Fruit fly (Drosophila melanogaster): Measurements from ENCODE around the gene aly.

The aly gene

DNA sequence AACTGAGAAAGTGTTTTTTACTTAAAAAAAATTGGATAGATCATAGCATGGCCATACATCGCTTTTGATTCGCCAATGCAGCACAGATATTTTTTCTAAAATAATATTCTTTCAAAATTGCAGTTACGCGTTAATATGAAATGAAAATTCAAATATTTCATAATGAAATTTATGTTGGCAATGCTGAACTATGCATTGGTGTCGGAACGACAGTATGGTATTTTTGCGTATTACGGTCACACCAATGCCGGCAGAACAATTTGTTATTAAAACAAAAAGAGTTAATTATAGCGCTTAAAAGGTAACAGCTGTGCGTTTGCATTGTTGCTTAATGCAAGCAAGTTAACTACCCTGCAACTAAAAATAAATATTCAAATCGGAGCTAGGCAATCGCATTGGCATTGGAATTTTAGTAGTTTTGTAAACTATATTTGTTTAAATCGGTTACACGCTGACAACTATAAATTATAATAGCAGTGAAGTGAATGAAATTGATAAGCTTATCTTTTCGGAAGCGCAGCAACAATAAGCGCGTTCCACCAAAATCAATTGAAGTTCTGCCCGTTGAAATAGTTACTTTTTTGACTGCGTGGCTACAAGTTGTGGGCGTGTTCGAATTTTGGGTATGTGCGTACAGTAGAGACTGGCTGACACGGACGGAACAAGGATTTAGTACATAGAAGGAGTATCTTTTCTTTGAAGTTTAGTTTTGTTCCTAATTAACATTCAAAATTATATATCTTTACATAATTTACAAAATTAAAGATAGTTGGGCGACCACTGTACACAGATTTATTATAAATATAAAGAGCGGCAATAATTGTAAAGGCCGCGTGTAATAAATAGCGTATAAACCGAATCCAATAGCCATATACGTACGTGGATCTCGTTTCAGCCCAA is 16.1 kb upstream of the aly start, which contains the start of gene Prx4 (continued):
- TF ChIP-seq Lim3 (GFP tag; IDR thresholded peaks at IDR 0.05) (no peak), CG6854 (GFP tag; optimal IDR thresholded peaks at IDR 0.05) (peak; percentile 56), pfk (GFP tag; optimal IDR thresholded peaks at IDR 0.05) (no peak), HmgD (GFP tag; optimal IDR thresholded peaks at IDR 0.05) (no peak), ewg (GFP tag; optimal IDR thresholded peaks at IDR 0.05) (peak; percentile 35), CG10979 (tag; optimal IDR thresholded peaks at IDR 0.05) (peak; percentile 69), Spps (tag; optimal IDR thresholded peaks at IDR 0.05) (peak; percentile 50), Tbp (GFP tag; optimal IDR thresholded peaks at IDR 0.05) (no peak), vnd (GFP tag; IDR thresholded peaks at IDR 0.05; ENCODE audit: partially characterized antibody) (no peak), Ssrp (tag; optimal IDR thresholded peaks at IDR 0.05) (peak; percentile 53), CG6791 (GFP tag; IDR thresholded peaks at IDR 0.05; ENCODE audit: partially characterized antibody) (no peak), CG15514 (GFP tag; optimal IDR thresholded peaks at IDR 0.05) (peak; percentile 42), zf30C (GFP tag; optimal IDR thresholded peaks at IDR 0.05) (no peak), CG14860 (GFP tag; IDR thresholded peaks at IDR 0.05; ENCODE audit: partially characterized antibody) (no peak), CG31441 (GFP tag; IDR thresholded peaks at IDR 0.05) (peak; percentile 76), insv (GFP tag; optimal IDR thresholded peaks at IDR 0.05) (no peak), CG33213 (GFP tag; optimal IDR thresholded peaks at IDR 0.05) (no peak), her (GFP tag; optimal IDR thresholded peaks at IDR 0.05) (no peak), prd (optimal IDR thresholded peaks at IDR 0.05) (no peak), prd (GFP tag; IDR thresholded peaks at IDR 0.05) (peak; percentile 79), vvl (GFP tag; IDR thresholded peaks at IDR 0.05) (peak; percentile 88; the same call in 1 of the 2 replicates), btn (GFP tag; optimal IDR thresholded peaks at IDR 0.05) (no peak), tx (GFP tag; optimal IDR thresholded peaks at IDR 0.05) (no peak), CG8089 (GFP tag; optimal IDR thresholded peaks at IDR 0.05) (no peak), Blimp-1 (GFP tag; optimal IDR thresholded peaks at IDR 0.05) (peak; percentile 73), CG2116 (GFP tag; optimal IDR thresholded peaks at IDR 0.05) (no peak), D19B (GFP tag; optimal IDR thresholded peaks at IDR 0.05) (peak; percentile 61), CG6175 (GFP tag; IDR thresholded peaks at IDR 0.05) (0 out of 3 replicates have a peak, but pooled peaks have one; percentile 9), CrebB (tag; optimal IDR thresholded peaks at IDR 0.05) (peak; percentile 23), CG17912 (GFP tag; optimal IDR thresholded peaks at IDR 0.05) (no peak), CG12391 (tag; optimal IDR thresholded peaks at IDR 0.05) (peak; percentile 66), CG10274 (GFP tag; optimal IDR thresholded peaks at IDR 0.05) (no peak), gsb-n (tag; optimal IDR thresholded peaks at IDR 0.05) (peak; percentile 72), gcm2 (GFP tag; optimal IDR thresholded peaks at IDR 0.05) (no peak), Stat92E (GFP tag; optimal IDR thresholded peaks at IDR 0.05) (no peak), Hand (GFP tag; optimal IDR thresholded peaks at IDR 0.05) (no peak), lilli (GFP tag; optimal IDR thresholded peaks at IDR 0.05) (peak; percentile 73), corto (GFP tag; optimal IDR thresholded peaks at IDR 0.05) (peak; percentile 46), NC2β (GFP tag; optimal IDR thresholded peaks at IDR 0.05) (no peak), CG32767 (GFP tag; IDR thresholded peaks at IDR 0.05) (peak; percentile 47), CG17829 (tag; optimal IDR thresholded peaks at IDR 0.05) (peak; percentile 60), CG3847 (GFP tag; IDR thresholded peaks at IDR 0.05) (peak; percentile 56), CG3065 (GFP tag; optimal IDR thresholded peaks at IDR 0.05) (no peak), CG6689 (GFP tag; IDR thresholded peaks at IDR 0.05) (peak; percentile 82), CG5953 (GFP tag; IDR thresholded peaks at IDR 0.05) (peak; percentile 52; the same call in 1 of the 2 replicates), chinmo (GFP tag; IDR thresholded peaks at IDR 0.05; ENCODE audit: partially characterized antibody) (no peak), chif (GFP tag; optimal IDR thresholded peaks at IDR 0.05) (peak in 1 of 2 experiments; percentile 8), Jarid2 (GFP tag; optimal IDR thresholded peaks at IDR 0.05) (peak; percentile 21)

Data from whole organism, embryonic.